Worm (Caenorhabditis elegans) whole organism, L1 larva: ENCODE data around the gene C45B2.3.

Experiments used
- Y116A8C.19 ChIP-seq: sonication (generic microtip); optimal IDR thresholded peaks from 2 replicates; lab custom pipeline; 2016; ENCODE audit warnings: missing compliant biosample characterization, missing genetic modification characterization, borderline replicate concordance
- hpl-2 ChIP-seq: fragments of 150-350 bp; optimal IDR thresholded peaks from 2 replicates; lab custom pipeline; 2014; ENCODE audit warnings: missing biosample characterization, missing genetic modification reagents, missing genetic modification characterization
- lsy-2 ChIP-seq, 2 experiments: fragments of 150-350 bp; optimal IDR thresholded peaks; 2 replicates each; lab custom pipeline; 2014; ENCODE audit warnings: missing biosample characterization in 2 of 2, missing genetic modification characterization in 2 of 2
- nhr-28 ChIP-seq: fragments of 150-350 bp; optimal IDR thresholded peaks from 2 replicates; lab custom pipeline; 2014; ENCODE audit warnings: missing biosample characterization, missing genetic modification characterization
- tbx-2 ChIP-seq: sonication (generic microtip); optimal IDR thresholded peaks from 2 replicates; lab custom pipeline; 2016; ENCODE audit warnings: missing genetic modification characterization, missing compliant biosample characterization
- unc-130 ChIP-seq: fragments of 150-350 bp; optimal IDR thresholded peaks from 2 replicates; lab custom pipeline; 2017; ENCODE audit warnings: missing biosample characterization, missing genetic modification characterization, inconsistent platforms

DNA sequence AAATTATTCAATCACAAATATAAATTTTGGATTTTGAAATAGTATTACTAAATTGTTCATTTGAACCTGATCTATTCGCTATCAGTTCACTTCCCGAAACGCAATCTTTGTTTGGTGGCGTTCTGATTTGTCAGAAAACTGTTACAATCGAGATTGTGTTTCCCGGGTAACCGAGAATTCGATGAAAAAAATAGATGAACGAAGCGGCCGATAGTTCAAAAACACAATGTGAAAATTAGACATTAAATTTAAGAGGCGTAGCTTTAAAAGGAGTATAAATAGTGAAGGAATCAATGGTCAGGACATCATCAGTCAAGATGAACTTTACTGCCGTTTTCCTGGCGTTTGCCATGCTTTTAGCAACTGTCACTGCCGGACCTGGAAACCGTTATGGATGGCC, 3.1 kb downstream of the C45B2.3 start, which contains the start of gene C45B2.1:
- TF ChIP-seq tbx-2 (tag; lab: Kevin White, UChicago) (no peak), lsy-2 (tag; optimal IDR thresholded peaks at IDR 0.05; lab: Kevin White, UChicago) (no peak), hpl-2 (GFP tag; lab: Kevin White, UChicago) (no peak), nhr-28 (tag; lab: Kevin White, UChicago) (no peak), Y116A8C.19 (tag; lab: Kevin White, UChicago) (no peak), unc-130 (no peak)
